Worm (Caenorhabditis elegans): ENCODE data around the gene B0365.9.

B0365.9 gene

ce11 chrV:13120097-13120496, 13.3 kb downstream of the B0365.9 start, which contains the start of gene max-1:
TSS of gene max-1 (minus strand) at chrV:13120220.
- TF ChIP-seq syd-9 (tag; optimal IDR thresholded peaks at IDR 0.05) (no peak), nhr-232 (tag; optimal IDR thresholded peaks at IDR 0.05) (no peak), ceh-31 (tag; optimal IDR thresholded peaks at IDR 0.05) (peak; percentile 12), unc-55 (GFP tag; optimal IDR thresholded peaks at IDR 0.05) (peak; percentile 25), pha-4 (tag; optimal IDR thresholded peaks at IDR 0.05) (no peak)

ce11 chrV:13116114-13116603, 17.2 kb downstream of the B0365.9 start, which contains the start of gene acly-2:
TSS of gene acly-2 (plus strand) at chrV:13116488.
- TF ChIP-seq tbx-7 (tag; optimal IDR thresholded peaks at IDR 0.05) = no peak
- no peak for TF ChIP-seq dmd-4 (tag; optimal IDR thresholded peaks at IDR 0.05; ENCODE audit: borderline replicate concordance)

- TF ChIP-seq unc-42 (tag; optimal IDR thresholded peaks at IDR 0.05) = peak; percentile 52
- TF ChIP-seq rnt-1 (tag; optimal IDR thresholded peaks at IDR 0.05) = no peak
These were observed 18.7 kb downstream of the B0365.9 start for ce11 chrV:13114552-13115237.

- TF ChIP-seq pag-3 (tag; optimal IDR thresholded peaks at IDR 0.05; ENCODE audit: borderline replicate concordance) (no peak), unc-42 (tag; optimal IDR thresholded peaks at IDR 0.05) (peak; percentile 83)
These were observed 20.3 kb downstream of the B0365.9 start for ce11 chrV:13112937-13113497.

- TF ChIP-seq madf-2 (tag; optimal IDR thresholded peaks at IDR 0.05) (no peak), ceh-2 (tag; optimal IDR thresholded peaks at IDR 0.05) (no peak), unc-42 (tag; optimal IDR thresholded peaks at IDR 0.05) (peak; percentile 59), F13H6.1 (tag; optimal IDR thresholded peaks at IDR 0.05) (no peak), lim-6 (tag; optimal IDR thresholded peaks at IDR 0.05) (peak; percentile 18), eyg-1 (tag; optimal IDR thresholded peaks at IDR 0.05) (no peak), ceh-31 (tag; optimal IDR thresholded peaks at IDR 0.05) (peak; percentile 2), tbx-7 (tag; optimal IDR thresholded peaks at IDR 0.05) (no peak), hlh-30 (tag; optimal IDR thresholded peaks at IDR 0.05; ENCODE audit: insufficient read depth) (no peak), tbx-2 (tag; optimal IDR thresholded peaks at IDR 0.05) (peak; percentile 5), rnt-1 (tag; optimal IDR thresholded peaks at IDR 0.05) (no peak), ceh-30 (tag; optimal IDR thresholded peaks at IDR 0.05) (no peak), che-1 (tag; optimal IDR thresholded peaks at IDR 0.05) (no peak), dve-1 (tag; optimal IDR thresholded peaks at IDR 0.05) (no peak), ceh-14 (tag; optimal IDR thresholded peaks at IDR 0.05) (peak; percentile 51)
These were observed 21.7 kb downstream of the B0365.9 start for ce11 chrV:13111599-13112191.

- TF ChIP-seq unc-42 (tag; optimal IDR thresholded peaks at IDR 0.05) (peak; percentile 87), unc-3 (GFP tag; conservative IDR thresholded peaks at IDR 0.05) (no peak), unc-3 (tag; optimal IDR thresholded peaks at IDR 0.05) (no peak), tbx-2 (tag; optimal IDR thresholded peaks at IDR 0.05) (no peak), fkh-6 (tag; optimal IDR thresholded peaks at IDR 0.05) (no peak), unc-55 (GFP tag; optimal IDR thresholded peaks at IDR 0.05) (peak; percentile 35), elt-2 (tag; optimal IDR thresholded peaks at IDR 0.05) (peak; percentile 29)
These were observed 27.4 kb downstream of the B0365.9 start for ce11 chrV:13105840-13106429.

- TF ChIP-seq tbx-7 (tag; optimal IDR thresholded peaks at IDR 0.05) (no peak), ref-2 (tag; optimal IDR thresholded peaks at IDR 0.05) (no peak), sdc-2 (tag; optimal IDR thresholded peaks at IDR 0.05) (no peak), lim-6 (tag; optimal IDR thresholded peaks at IDR 0.05) (no peak), ceh-34 (tag; optimal IDR thresholded peaks at IDR 0.05) (no peak), gmeb-2 (tag; optimal IDR thresholded peaks at IDR 0.05) (no peak), ama-1 (optimal IDR thresholded peaks at IDR 0.05) (no peak), npax-4 (tag; optimal IDR thresholded peaks at IDR 0.05) (no peak), unc-86 (tag; optimal IDR thresholded peaks at IDR 0.05) (no peak), fkh-6 (tag; optimal IDR thresholded peaks at IDR 0.05) (no peak)
These were observed 37.7 kb downstream of the B0365.9 start, which contains the start of gene C34B4.5 for ce11 chrV:13095654-13096053. TSS of gene C34B4.5 (plus strand) at chrV:13095954.
